Worm (Caenorhabditis elegans) whole organism, L2 larva: ENCODE results near the gene madf-9.

Experiments
- C34F6.9 ChIP-seq: fragments of 150-350 bp; optimal IDR thresholded peaks from 2 replicates; lab custom pipeline; 2014; ENCODE audit warnings: missing biosample characterization, missing genetic modification characterization
- F13H6.1 ChIP-seq: sonication (generic microtip); optimal IDR thresholded peaks from 2 replicates; lab custom pipeline; 2016; ENCODE audit warnings: missing genetic modification characterization, missing compliant biosample characterization
- R02D3.7 ChIP-seq: fragments of 150-350 bp; optimal IDR thresholded peaks from 2 replicates; lab custom pipeline; 2014; ENCODE audit warnings: missing biosample characterization, missing genetic modification characterization
- Y55F3AM.14 ChIP-seq: fragments of 200-800 bp; sonication (Bioruptor generic); optimal IDR thresholded peaks from 2 replicates; lab custom pipeline; 2018; ENCODE audit warnings: mild to moderate bottlenecking, missing genetic modification characterization, missing compliant biosample characterization
- ZK546.5 ChIP-seq: sonication (generic microtip); optimal IDR thresholded peaks from 2 replicates; lab custom pipeline; 2017; ENCODE audit warnings: missing biosample characterization, missing genetic modification characterization
- alr-1 ChIP-seq: fragments of 150-350 bp; optimal IDR thresholded peaks from 2 replicates; lab custom pipeline; 2014; ENCODE audit warnings: missing biosample characterization, missing genetic modification characterization
- aly-2 ChIP-seq: fragments of 150-350 bp; optimal IDR thresholded peaks from 2 replicates; lab custom pipeline; 2014; ENCODE audit warnings: missing biosample characterization, missing genetic modification characterization
- ama-1 ChIP-seq: fragments of 150-350 bp; optimal IDR thresholded peaks from 2 replicates; lab custom pipeline; 2018; ENCODE audit warnings: inconsistent platforms
- blmp-1 ChIP-seq: sonication (generic microtip); optimal IDR thresholded peaks from 2 replicates; lab custom pipeline; 2017; ENCODE audit warnings: missing genetic modification characterization, mild to moderate bottlenecking, missing compliant biosample characterization, antibody characterized with exemption, moderate library complexity; ENCODE audit not compliant: insufficient read depth
- ceh-16 ChIP-seq: fragments of 150-350 bp; optimal IDR thresholded peaks from 2 replicates; lab custom pipeline; 2014; ENCODE audit warnings: missing biosample characterization, missing genetic modification characterization
- ceh-82 ChIP-seq: fragments of 150-350 bp; optimal IDR thresholded peaks from 2 replicates; lab custom pipeline; 2014; ENCODE audit warnings: missing biosample characterization, missing genetic modification characterization
- crh-2 ChIP-seq: sonication (generic microtip); optimal IDR thresholded peaks from 2 replicates; lab custom pipeline; 2017; ENCODE audit warnings: missing biosample characterization, missing genetic modification characterization
- dmd-4 ChIP-seq: sonication (generic microtip); optimal IDR thresholded peaks from 2 replicates; lab custom pipeline; 2017; ENCODE audit warnings: missing biosample characterization, missing genetic modification characterization
- egl-27 ChIP-seq: sonication (generic microtip); optimal IDR thresholded peaks from 3 replicates; lab custom pipeline; 2017; ENCODE audit warnings: missing biosample characterization, missing genetic modification reagents, missing genetic modification characterization
- elt-1 ChIP-seq: fragments of 150-350 bp; optimal IDR thresholded peaks from 2 replicates; lab custom pipeline; 2014; ENCODE audit warnings: missing biosample characterization, missing genetic modification characterization
- elt-3 ChIP-seq: sonication (generic microtip); optimal IDR thresholded peaks from 2 replicates; lab custom pipeline; 2017; ENCODE audit warnings: missing biosample characterization, missing genetic modification characterization
- fos-1 ChIP-seq: fragments of 150-350 bp; optimal IDR thresholded peaks from 2 replicates; lab custom pipeline; 2014; ENCODE audit warnings: missing biosample characterization, missing genetic modification characterization
- gmeb-1 ChIP-seq: fragments of 150-350 bp; optimal IDR thresholded peaks from 2 replicates; lab custom pipeline; 2014; ENCODE audit warnings: missing biosample characterization, missing genetic modification characterization
- lin-11 ChIP-seq: fragments of 150-350 bp; sonication (generic microtip); optimal IDR thresholded peaks from 2 replicates; lab custom pipeline; 2014; ENCODE audit warnings: missing biosample characterization, missing genetic modification characterization, inconsistent platforms, mixed read lengths
- lin-13 ChIP-seq: fragments of 150-350 bp; optimal IDR thresholded peaks from 2 replicates; lab custom pipeline; 2014; ENCODE audit warnings: missing biosample characterization, missing genetic modification reagents, missing genetic modification characterization
- lin-39 ChIP-seq: fragments of 150-350 bp; optimal IDR thresholded peaks from 2 replicates; lab custom pipeline; 2014; ENCODE audit warnings: missing biosample characterization, missing genetic modification reagents, missing genetic modification characterization
- lsy-2 ChIP-seq, 2 experiments: fragments of 150-350 bp in 1 of 2; sonication (generic microtip) in 1 of 2; optimal IDR thresholded peaks; 2 replicates each; lab custom pipeline; 2014 to 2017; ENCODE audit warnings: missing biosample characterization in 2 of 2, missing genetic modification characterization in 2 of 2
- mab-5 ChIP-seq: fragments of 150-350 bp; optimal IDR thresholded peaks from 2 replicates; lab custom pipeline; 2014; ENCODE audit warnings: missing biosample characterization, missing genetic modification characterization
- mbf-1 ChIP-seq: sonication (generic microtip); optimal IDR thresholded peaks from 2 replicates; lab custom pipeline; 2017; ENCODE audit warnings: missing biosample characterization, missing genetic modification characterization
- mdl-1 ChIP-seq, 2 experiments: fragments of 150-350 bp in 1 of 2; sonication (generic microtip) in 1 of 2; optimal IDR thresholded peaks; 2 replicates each; lab custom pipeline; 2017; ENCODE audit warnings: missing biosample characterization in 2 of 2, missing genetic modification characterization in 2 of 2
- nhr-10 ChIP-seq: sonication (generic microtip); optimal IDR thresholded peaks from 2 replicates; lab custom pipeline; 2017; ENCODE audit warnings: missing biosample characterization, missing genetic modification characterization
- nhr-11 ChIP-seq: fragments of 150-350 bp; optimal IDR thresholded peaks from 2 replicates; lab custom pipeline; 2014; ENCODE audit warnings: missing biosample characterization, missing genetic modification characterization
- nhr-12 ChIP-seq: fragments of 150-350 bp; optimal IDR thresholded peaks from 2 replicates; lab custom pipeline; 2014; ENCODE audit warnings: missing biosample characterization, missing genetic modification characterization
- nhr-129 ChIP-seq: fragments of 150-350 bp; optimal IDR thresholded peaks from 2 replicates; lab custom pipeline; 2014; ENCODE audit warnings: missing biosample characterization, missing genetic modification characterization
- nhr-21 ChIP-seq: fragments of 150-350 bp; optimal IDR thresholded peaks from 2 replicates; lab custom pipeline; 2014; ENCODE audit warnings: missing biosample characterization, missing genetic modification characterization
- nhr-23 ChIP-seq: fragments of 150-350 bp; optimal IDR thresholded peaks from 2 replicates; lab custom pipeline; 2014; ENCODE audit warnings: missing biosample characterization, missing genetic modification reagents, missing genetic modification characterization
- nhr-237 ChIP-seq: fragments of 150-350 bp; optimal IDR thresholded peaks from 2 replicates; lab custom pipeline; 2014; ENCODE audit warnings: missing biosample characterization, missing genetic modification characterization
- nhr-25 ChIP-seq: fragments of 150-350 bp; sonication (generic microtip); optimal IDR thresholded peaks from 3 replicates; lab custom pipeline; 2014; ENCODE audit warnings: missing biosample characterization, missing genetic modification characterization
- nhr-6 ChIP-seq: fragments of 150-350 bp; optimal IDR thresholded peaks from 2 replicates; lab custom pipeline; 2014; ENCODE audit warnings: missing biosample characterization, missing genetic modification characterization
- nhr-77 ChIP-seq: fragments of 150-350 bp; optimal IDR thresholded peaks from 2 replicates; lab custom pipeline; 2014; ENCODE audit warnings: missing biosample characterization, missing genetic modification characterization
- peb-1 ChIP-seq: fragments of 150-350 bp; optimal IDR thresholded peaks from 2 replicates; lab custom pipeline; 2014; ENCODE audit warnings: missing biosample characterization, missing genetic modification characterization
- sem-4 ChIP-seq: fragments of 150-350 bp; optimal IDR thresholded peaks from 2 replicates; lab custom pipeline; 2014; ENCODE audit warnings: missing biosample characterization, missing genetic modification reagents, missing genetic modification characterization
- skn-1 ChIP-seq: sonication (generic microtip); optimal IDR thresholded peaks from 2 replicates; lab custom pipeline; 2017; ENCODE audit warnings: missing biosample characterization, missing genetic modification characterization
- sma-3 ChIP-seq: sonication (generic microtip); optimal IDR thresholded peaks from 2 replicates; lab custom pipeline; 2016; ENCODE audit warnings: missing genetic modification reagents, missing genetic modification characterization, missing compliant biosample characterization
- sma-9 ChIP-seq, 2 experiments: fragments of 150-350 bp in 1 of 2; sonication (generic microtip) in 1 of 2; optimal IDR thresholded peaks; 2 replicates each; lab custom pipeline; 2014 to 2016; ENCODE audit warnings: missing genetic modification characterization in 2 of 2, mild to moderate bottlenecking in 1 of 2, missing biosample characterization in 1 of 2, missing compliant biosample characterization in 1 of 2, missing genetic modification reagents in 1 of 2, moderate library complexity in 1 of 2
- snpc-4 ChIP-seq: fragments of 150-350 bp; optimal IDR thresholded peaks from 2 replicates; lab custom pipeline; 2014; ENCODE audit warnings: missing biosample characterization, missing genetic modification characterization
- unc-39 ChIP-seq: fragments of 150-350 bp; optimal IDR thresholded peaks from 2 replicates; lab custom pipeline; 2014; ENCODE audit warnings: missing biosample characterization, missing genetic modification characterization
- unc-55 ChIP-seq: fragments of 150-350 bp; sonication (generic microtip); optimal IDR thresholded peaks from 3 replicates; lab custom pipeline; 2014; ENCODE audit warnings: missing biosample characterization, missing genetic modification reagents, missing genetic modification characterization
- unc-62 ChIP-seq: fragments of 150-350 bp; optimal IDR thresholded peaks from 2 replicates; lab custom pipeline; 2014; ENCODE audit warnings: missing biosample characterization, missing genetic modification reagents, missing genetic modification characterization
- zag-1 ChIP-seq: fragments of 150-350 bp; optimal IDR thresholded peaks from 2 replicates; lab custom pipeline; 2014; ENCODE audit warnings: missing biosample characterization, missing genetic modification characterization
- ztf-1 ChIP-seq: fragments of 200-800 bp; sonication (Bioruptor generic); conservative IDR thresholded peaks from 2 replicates; pipeline ENCODE4 v1.3.6; 2022; ENCODE audit warnings: missing genetic modification characterization, missing compliant biosample characterization
- ztf-11 ChIP-seq: sonication (generic microtip); optimal IDR thresholded peaks from 2 replicates; lab custom pipeline; 2017; ENCODE audit warnings: missing biosample characterization, missing genetic modification characterization
- ztf-4 ChIP-seq: fragments of 150-350 bp; optimal IDR thresholded peaks from 2 replicates; lab custom pipeline; 2014; ENCODE audit warnings: missing biosample characterization, missing genetic modification characterization

The madf-9 gene

DNA sequence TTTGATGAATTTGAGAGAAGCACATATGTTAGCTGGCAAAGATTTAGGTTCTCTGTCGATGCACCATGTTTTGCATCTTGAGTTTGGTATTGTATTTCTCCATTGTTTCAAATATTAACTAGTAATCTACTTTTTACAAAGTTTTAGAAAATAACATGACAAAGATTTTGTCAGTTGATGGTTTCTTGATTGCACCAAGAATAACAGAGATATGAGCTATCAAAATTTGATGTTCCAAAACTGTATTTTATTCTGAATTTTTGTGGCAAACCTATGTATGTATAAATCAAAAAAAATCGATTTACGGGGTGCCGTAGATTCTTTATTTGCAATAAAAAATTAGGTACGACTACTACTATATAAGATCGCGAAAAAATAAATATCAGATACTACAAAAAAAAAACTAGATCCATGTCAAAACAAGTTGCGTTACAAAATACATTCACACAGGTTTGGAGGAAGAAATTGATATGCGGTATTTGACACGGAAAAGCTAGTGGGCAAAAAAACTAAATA lies 8.0 kb downstream of the madf-9 start:
- TF ChIP-seq nhr-237 (tag; lab: Kevin White, UChicago) (no peak), nhr-12 (tag; lab: Kevin White, UChicago) (no peak), peb-1 (tag; lab: Kevin White, UChicago) (no peak), aly-2 (no peak), nhr-25 (tag; lab: Kevin White, UChicago) (no peak), elt-3 (tag; lab: Kevin White, UChicago) (no peak), alr-1 (tag; lab: Kevin White, UChicago) (no peak), unc-62 (GFP tag; lab: Kevin White, UChicago) (no peak), F13H6.1 (tag; lab: Kevin White, UChicago) (peak; percentile 30), ama-1 (lab: Kevin White, UChicago) (peak; percentile 64), nhr-21 (tag; lab: Kevin White, UChicago) (no peak), blmp-1 (tag; lab: Kevin White, UChicago) (no peak), sma-3 (GFP tag; lab: Kevin White, UChicago) (no peak), gmeb-1 (tag; lab: Kevin White, UChicago) (no peak), ztf-11 (tag; lab: Kevin White, UChicago) (no peak), crh-2 (no peak), fos-1 (no peak), zag-1 (tag; lab: Kevin White, UChicago) (no peak), sma-9 (GFP tag; optimal IDR thresholded peaks at IDR 0.05; lab: Kevin White, UChicago) (no peak), sma-9 (tag; optimal IDR thresholded peaks at IDR 0.05; lab: Kevin White, UChicago) (no peak), ceh-16 (tag; lab: Kevin White, UChicago) (no peak), lsy-2 (tag; optimal IDR thresholded peaks at IDR 0.05; lab: Kevin White, UChicago) (peak in 1 of 2 experiments; percentile 57), mdl-1 (tag; optimal IDR thresholded peaks at IDR 0.05; lab: Kevin White, UChicago) (no peak), dmd-4 (tag; lab: Kevin White, UChicago) (no peak), mab-5 (tag; lab: Kevin White, UChicago) (no peak), skn-1 (tag; lab: Kevin White, UChicago) (no peak), unc-39 (tag; lab: Kevin White, UChicago) (no peak), lin-39 (no peak), nhr-23 (no peak), nhr-11 (no peak), Y55F3AM.14 (GFP tag; lab: Kevin White, UChicago) (no peak), ceh-82 (tag; lab: Kevin White, UChicago) (no peak), snpc-4 (tag; lab: Kevin White, UChicago) (no peak), mbf-1 (tag; lab: Kevin White, UChicago) (no peak), lin-13 (GFP tag; lab: Kevin White, UChicago) (peak; percentile 31), ztf-4 (tag; lab: Kevin White, UChicago) (peak; percentile 100), egl-27 (no peak), sem-4 (tag; lab: Kevin White, UChicago) (no peak), lin-11 (no peak), unc-55 (GFP tag; lab: Kevin White, UChicago) (no peak), ZK546.5 (tag; lab: Kevin White, UChicago) (no peak), C34F6.9 (tag; lab: Kevin White, UChicago) (no peak), nhr-129 (tag; lab: Kevin White, UChicago) (peak; percentile 55), nhr-6 (tag; lab: Kevin White, UChicago) (peak; percentile 21), nhr-10 (tag; lab: Kevin White, UChicago) (no peak), ztf-1 (GFP tag; lab: Robert Waterston, UW) (no peak), R02D3.7 (tag; lab: Kevin White, UChicago) (no peak), nhr-77 (tag; lab: Kevin White, UChicago) (no peak), elt-1 (tag; lab: Kevin White, UChicago) (no peak)
